Worm (Caenorhabditis elegans) whole organism, mixed stage, embryonic: ENCODE data around the gene str-30.

Experiments used
- M03D4.4 ChIP-seq: sonication (generic microtip); optimal IDR thresholded peaks from 2 replicates; lab custom pipeline; 2017; ENCODE audit warnings: mild to moderate bottlenecking, missing genetic modification characterization, missing compliant biosample characterization
- bed-3 ChIP-seq: fragments of 200-800 bp; sonication (Bioruptor generic); optimal IDR thresholded peaks from 3 replicates; lab custom pipeline; 2018; ENCODE audit warnings: mild to moderate bottlenecking, missing genetic modification characterization, moderate library complexity, missing compliant biosample characterization
- blmp-1 ChIP-seq: fragments of 150-350 bp; optimal IDR thresholded peaks from 2 replicates; lab custom pipeline; 2014; ENCODE audit warnings: missing biosample characterization, missing genetic modification characterization
- ceh-43 ChIP-seq: fragments of 200-800 bp; sonication (Bioruptor generic); optimal IDR thresholded peaks from 2 replicates; lab custom pipeline; 2018; ENCODE audit warnings: mild to moderate bottlenecking, missing genetic modification characterization, moderate library complexity, missing compliant biosample characterization
- ceh-83 ChIP-seq: fragments of 200-800 bp; sonication (Bioruptor generic); optimal IDR thresholded peaks from 2 replicates; lab custom pipeline; 2018; ENCODE audit warnings: mild to moderate bottlenecking, missing genetic modification characterization, missing compliant biosample characterization
- ces-1 ChIP-seq: fragments of 150-350 bp; optimal IDR thresholded peaks from 2 replicates; lab custom pipeline; 2014; ENCODE audit warnings: missing biosample characterization, missing genetic modification reagents, missing genetic modification characterization
- cnd-1 ChIP-seq: fragments of 200-800 bp; sonication (Bioruptor generic); optimal IDR thresholded peaks from 2 replicates; lab custom pipeline; 2018; ENCODE audit warnings: mild to moderate bottlenecking, missing genetic modification characterization, missing compliant biosample characterization
- drap-1 ChIP-seq: fragments of 200-800 bp; sonication (Bioruptor generic); optimal IDR thresholded peaks from 3 replicates; lab custom pipeline; 2018; ENCODE audit warnings: mild to moderate bottlenecking, missing genetic modification characterization, missing compliant biosample characterization
- elt-1 ChIP-seq: sonication (generic microtip); optimal IDR thresholded peaks from 2 replicates; lab custom pipeline; 2017; ENCODE audit warnings: missing genetic modification characterization, mild to moderate bottlenecking, missing compliant biosample characterization, antibody characterized with exemption, moderate library complexity, borderline replicate concordance; ENCODE audit not compliant: insufficient read depth
- elt-3 ChIP-seq: fragments of 150-350 bp; optimal IDR thresholded peaks from 2 replicates; lab custom pipeline; 2014; ENCODE audit warnings: missing biosample characterization, missing genetic modification characterization
- ham-2 ChIP-seq: fragments of 200-800 bp; sonication (Bioruptor generic); optimal IDR thresholded peaks from 2 replicates; lab custom pipeline; 2018; ENCODE audit warnings: mild to moderate bottlenecking, missing genetic modification characterization, missing compliant biosample characterization
- hlh-1 ChIP-seq: fragments of 150-350 bp; optimal IDR thresholded peaks from 2 replicates; lab custom pipeline; 2014; ENCODE audit warnings: missing biosample characterization, missing genetic modification reagents, missing genetic modification characterization
- lin-13 ChIP-seq: fragments of 150-350 bp; optimal IDR thresholded peaks from 2 replicates; lab custom pipeline; 2014; ENCODE audit warnings: missing biosample characterization, missing genetic modification characterization
- lin-32 ChIP-seq: fragments of 200-800 bp; sonication (Bioruptor generic); optimal IDR thresholded peaks from 2 replicates; lab custom pipeline; 2018; ENCODE audit warnings: mild to moderate bottlenecking, missing genetic modification characterization, missing compliant biosample characterization
- lsy-2 ChIP-seq: fragments of 150-350 bp; optimal IDR thresholded peaks from 2 replicates; lab custom pipeline; 2014; ENCODE audit warnings: missing biosample characterization, missing genetic modification characterization
- mab-5 ChIP-seq: fragments of 150-350 bp; optimal IDR thresholded peaks from 2 replicates; lab custom pipeline; 2014; ENCODE audit warnings: missing biosample characterization, missing genetic modification characterization
- mep-1 ChIP-seq: fragments of 150-350 bp; optimal IDR thresholded peaks from 2 replicates; lab custom pipeline; 2017; ENCODE audit warnings: missing biosample characterization, missing genetic modification reagents, missing genetic modification characterization, inconsistent platforms
- mls-2 ChIP-seq: sonication (generic microtip); optimal IDR thresholded peaks from 2 replicates; lab custom pipeline; 2016; ENCODE audit warnings: mild to moderate bottlenecking, missing genetic modification characterization, moderate library complexity, missing compliant biosample characterization
- nhr-12 ChIP-seq: fragments of 150-350 bp; optimal IDR thresholded peaks from 2 replicates; lab custom pipeline; 2014; ENCODE audit warnings: missing biosample characterization, missing genetic modification characterization
- nhr-237 ChIP-seq: fragments of 150-350 bp; optimal IDR thresholded peaks from 2 replicates; lab custom pipeline; 2014; ENCODE audit warnings: missing biosample characterization, missing genetic modification characterization
- nhr-28 ChIP-seq: fragments of 150-350 bp; optimal IDR thresholded peaks from 2 replicates; lab custom pipeline; 2014; ENCODE audit warnings: missing biosample characterization, missing genetic modification characterization
- nhr-76 ChIP-seq: sonication (generic microtip); optimal IDR thresholded peaks from 2 replicates; lab custom pipeline; 2017; ENCODE audit warnings: missing biosample characterization, missing genetic modification characterization
- pha-4 ChIP-seq: fragments of 150-350 bp; optimal IDR thresholded peaks from 2 replicates; lab custom pipeline; 2018; ENCODE audit warnings: missing biosample characterization, missing genetic modification reagents, missing genetic modification characterization
- sem-2 ChIP-seq: fragments of 200-800 bp; sonication (Bioruptor generic); optimal IDR thresholded peaks from 2 replicates; lab custom pipeline; 2018; ENCODE audit warnings: mild to moderate bottlenecking, missing genetic modification characterization, missing compliant biosample characterization
- snpc-4 ChIP-seq: fragments of 150-350 bp; optimal IDR thresholded peaks from 2 replicates; lab custom pipeline; 2014; ENCODE audit warnings: missing biosample characterization, missing genetic modification characterization
- sptf-1 ChIP-seq: sonication (generic microtip); optimal IDR thresholded peaks from 2 replicates; lab custom pipeline; 2017; ENCODE audit warnings: mild to moderate bottlenecking, missing genetic modification characterization, moderate library complexity, missing compliant biosample characterization
- tbx-8 ChIP-seq: fragments of 200-800 bp; sonication (Bioruptor generic); optimal IDR thresholded peaks from 2 replicates; lab custom pipeline; 2018; ENCODE audit warnings: mild to moderate bottlenecking, missing genetic modification characterization, moderate library complexity, missing compliant biosample characterization
- unc-120 ChIP-seq: sonication (generic microtip); optimal IDR thresholded peaks from 2 replicates; lab custom pipeline; 2017; ENCODE audit warnings: missing genetic modification characterization, missing compliant biosample characterization; ENCODE audit not compliant: poor library complexity, severe bottlenecking
- unc-39 ChIP-seq: fragments of 150-350 bp; optimal IDR thresholded peaks from 2 replicates; lab custom pipeline; 2014; ENCODE audit warnings: missing biosample characterization, missing genetic modification characterization
- unc-62 ChIP-seq: fragments of 150-350 bp; optimal IDR thresholded peaks from 2 replicates; lab custom pipeline; 2014; ENCODE audit warnings: missing biosample characterization, missing genetic modification reagents, missing genetic modification characterization

Gene str-30

DNA sequence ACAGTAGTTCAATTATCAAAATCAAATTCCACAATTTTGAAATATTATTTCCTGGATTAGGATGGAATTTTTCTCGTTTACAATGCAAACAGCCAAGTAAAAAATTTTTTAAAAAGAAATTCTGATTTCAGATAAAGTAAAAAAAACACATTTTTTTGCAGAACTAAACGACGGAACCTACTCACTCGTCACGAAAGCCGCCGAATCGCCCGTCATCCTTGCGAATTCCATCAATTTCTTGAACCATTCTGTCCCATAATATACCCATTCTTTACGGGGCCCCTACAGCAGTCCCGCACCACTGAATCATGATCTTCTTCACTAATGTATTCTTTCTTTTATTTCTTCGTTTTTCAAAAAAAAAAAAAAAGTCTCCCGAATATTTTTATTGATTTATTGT lies 12.7 kb upstream of the str-30 start:
- TF ChIP-seq ceh-43, result no peak
- TF ChIP-seq pha-4 (tag; lab: Kevin White, UChicago), result no peak
- TF ChIP-seq nhr-28 (tag; lab: Kevin White, UChicago), result no peak
- no peak for TF ChIP-seq sptf-1 (tag; lab: Kevin White, UChicago)
- TF ChIP-seq mls-2 (tag; lab: Kevin White, UChicago), result no peak
- no peak for TF ChIP-seq nhr-237 (tag; lab: Kevin White, UChicago)
- no peak for TF ChIP-seq mep-1 (tag; lab: Kevin White, UChicago)
- no peak for TF ChIP-seq ces-1 (GFP tag; lab: Kevin White, UChicago)
- no peak for TF ChIP-seq cnd-1

- no peak for TF ChIP-seq ces-1 (GFP tag; lab: Kevin White, UChicago)
- TF ChIP-seq elt-3, result no peak
- TF ChIP-seq unc-62 (GFP tag; lab: Kevin White, UChicago), result no peak
- TF ChIP-seq ceh-83 (GFP tag; lab: Kevin White, UChicago), result no peak
Observed at ce11 chrV:3712955-3713354, 11.9 kb upstream of the str-30 start.

DNA sequence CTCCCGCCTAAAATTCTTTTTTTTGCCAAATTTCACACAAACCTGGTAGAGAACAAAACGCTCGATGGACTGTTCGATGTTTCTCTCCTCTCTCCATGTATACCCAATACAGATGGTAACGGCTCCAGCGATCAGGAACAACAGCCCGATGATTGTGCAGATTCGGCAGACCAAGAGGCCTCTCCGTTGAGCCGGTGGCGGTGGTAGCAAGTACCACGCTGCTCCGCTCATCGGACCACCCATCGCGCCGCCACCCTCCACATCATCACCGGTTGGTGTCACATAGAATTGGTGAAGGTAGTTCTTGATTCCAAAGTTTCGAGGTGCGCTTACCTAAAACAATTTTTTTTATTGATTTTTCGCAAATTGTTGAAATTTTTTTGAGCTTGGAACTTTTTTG lies 10.1 kb upstream of the str-30 start:
- no peak for TF ChIP-seq nhr-76 (tag; lab: Kevin White, UChicago)
- no peak for TF ChIP-seq unc-62 (GFP tag; lab: Kevin White, UChicago)
- no peak for TF ChIP-seq nhr-12 (tag; lab: Kevin White, UChicago)
- no peak for TF ChIP-seq lin-32 (GFP tag; lab: Kevin White, UChicago)
- TF ChIP-seq mls-2 (tag; lab: Kevin White, UChicago), result no peak
- TF ChIP-seq bed-3 (GFP tag; lab: Kevin White, UChicago), result no peak
- no peak for TF ChIP-seq unc-39 (tag; lab: Kevin White, UChicago)
- TF ChIP-seq drap-1 (GFP tag; lab: Kevin White, UChicago), result no peak
- TF ChIP-seq cnd-1, result no peak
- TF ChIP-seq sem-2 (GFP tag; lab: Kevin White, UChicago), result no peak
- no peak for TF ChIP-seq elt-3
- no peak for TF ChIP-seq snpc-4 (tag; lab: Kevin White, UChicago)
- no peak for TF ChIP-seq tbx-8
- no peak for TF ChIP-seq ham-2
- no peak for TF ChIP-seq nhr-28 (tag; lab: Kevin White, UChicago)
- TF ChIP-seq elt-1 (tag; lab: Kevin White, UChicago), result no peak
- TF ChIP-seq ces-1 (GFP tag; lab: Kevin White, UChicago), result no peak
- no peak for TF ChIP-seq lsy-2 (tag; lab: Kevin White, UChicago)

DNA sequence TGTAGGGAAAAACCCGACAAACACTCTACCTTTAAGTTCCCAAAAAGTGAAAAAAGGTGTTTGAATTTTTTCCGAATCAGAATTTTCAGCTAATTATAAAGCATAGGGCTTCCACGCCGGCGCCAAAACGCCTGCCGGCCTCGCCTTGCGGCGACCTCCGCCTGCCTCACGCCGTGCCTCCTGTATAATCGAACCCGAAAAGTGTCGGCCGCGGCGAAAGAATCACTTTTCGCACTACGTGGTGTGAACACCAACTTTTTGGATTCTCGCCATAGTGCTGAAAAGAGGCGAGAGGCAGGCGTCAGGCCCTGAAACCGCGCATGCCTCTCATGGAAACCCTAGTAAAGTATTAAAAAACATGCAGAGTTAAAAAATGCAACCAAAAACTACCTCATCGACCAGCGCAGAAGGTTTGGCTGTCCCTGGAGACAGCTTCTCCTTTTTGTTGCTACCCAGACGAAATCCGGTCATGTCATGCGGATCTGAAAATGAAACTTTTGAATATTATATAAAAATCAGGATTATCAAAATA lies 9.3 kb upstream of the str-30 start, which contains the start of gene nrsn-1:
nrsn-1 (minus strand) TSS at position 482 of the 532 bp plus-strand sequence.
- TF ChIP-seq hlh-1 (tag; lab: Kevin White, UChicago), result no peak
- TF ChIP-seq lin-13 (tag; lab: Kevin White, UChicago), result no peak
- TF ChIP-seq blmp-1 (tag; lab: Kevin White, UChicago), result no peak
- TF ChIP-seq M03D4.4 (tag; lab: Kevin White, UChicago), result no peak
- no peak for TF ChIP-seq snpc-4 (tag; lab: Kevin White, UChicago)

- TF ChIP-seq snpc-4 (tag; lab: Kevin White, UChicago), result no peak
- no peak for TF ChIP-seq elt-3
- peak; percentile 40 for TF ChIP-seq unc-62 (GFP tag; lab: Kevin White, UChicago)
- no peak for TF ChIP-seq M03D4.4 (tag; lab: Kevin White, UChicago)
- no peak for TF ChIP-seq tbx-8
- no peak for TF ChIP-seq ceh-83 (GFP tag; lab: Kevin White, UChicago)
- peak; percentile 10 for TF ChIP-seq ces-1 (GFP tag; lab: Kevin White, UChicago)
- no peak for TF ChIP-seq sem-2 (GFP tag; lab: Kevin White, UChicago)
- TF ChIP-seq nhr-12 (tag; lab: Kevin White, UChicago), result no peak
- no peak for TF ChIP-seq unc-120 (tag; lab: Kevin White, UChicago)
- TF ChIP-seq cnd-1, result no peak
- no peak for TF ChIP-seq ceh-43
- TF ChIP-seq mab-5 (tag; lab: Kevin White, UChicago), result no peak
- TF ChIP-seq mep-1 (tag; lab: Kevin White, UChicago), result no peak
- TF ChIP-seq mls-2 (tag; lab: Kevin White, UChicago), result no peak
Observed at ce11 chrV:3716279-3716887, 8.5 kb upstream of the str-30 start.
